Fruit fly (Drosophila melanogaster) whole organism, adult: ENCODE data around the gene Prm.
A peak's percentile ranks its signal among the peaks of the same experiment; 100 is the strongest.

ENCODE experiments used
- CG11617 ChIP-seq: fragments of 200-800 bp; sonication (Bioruptor generic); optimal IDR thresholded peaks from 2 replicates; lab custom pipeline; 2017; ENCODE audit warnings: mild to moderate bottlenecking, missing biosample characterization, missing genetic modification reagents, missing genetic modification characterization
- CG12768 ChIP-seq: fragments of 200-800 bp; sonication (Bioruptor generic); optimal IDR thresholded peaks from 2 replicates; lab custom pipeline; 2017; ENCODE audit warnings: missing biosample characterization, missing genetic modification characterization, mild to moderate bottlenecking, moderate library complexity, missing genetic modification reagents
- CG14711 ChIP-seq: fragments of 200-800 bp; sonication (Bioruptor generic); optimal IDR thresholded peaks from 2 replicates; lab custom pipeline; 2018; ENCODE audit warnings: missing biosample characterization, mild to moderate bottlenecking, missing genetic modification characterization, moderate library complexity
- CG1620 ChIP-seq: fragments of 200-800 bp; sonication (Bioruptor generic); optimal IDR thresholded peaks from 2 replicates; lab custom pipeline; 2016; ENCODE audit warnings: missing biosample characterization, missing genetic modification characterization
- CG33017 ChIP-seq: fragments of 200-800 bp; sonication (Bioruptor generic); optimal IDR thresholded peaks from 2 replicates; lab custom pipeline; 2018; ENCODE audit warnings: missing biosample characterization, mild to moderate bottlenecking, missing genetic modification characterization, moderate library complexity
- CG5204 ChIP-seq: fragments of 200-800 bp; sonication (Bioruptor generic); optimal IDR thresholded peaks from 2 replicates; lab custom pipeline; 2016; ENCODE audit warnings: missing biosample characterization, missing genetic modification characterization
- CG7045 ChIP-seq: fragments of 200-800 bp; sonication (Bioruptor generic); optimal IDR thresholded peaks from 2 replicates; lab custom pipeline; 2017; ENCODE audit warnings: missing biosample characterization, mild to moderate bottlenecking, missing genetic modification characterization
- CG7101 ChIP-seq: fragments of 200-800 bp; sonication (Bioruptor generic); optimal IDR thresholded peaks from 2 replicates; lab custom pipeline; 2018; ENCODE audit warnings: missing biosample characterization, mild to moderate bottlenecking, missing genetic modification characterization, moderate library complexity
- Clk ChIP-seq: fragments of 200-800 bp; sonication (Bioruptor generic); optimal IDR thresholded peaks from 2 replicates; lab custom pipeline; 2017; ENCODE audit warnings: missing biosample characterization, missing genetic modification characterization
- Crg-1 ChIP-seq: fragments of 200-800 bp; sonication (Bioruptor generic); optimal IDR thresholded peaks from 2 replicates; lab custom pipeline; 2016; ENCODE audit warnings: missing biosample characterization, missing genetic modification characterization
- Hr96 ChIP-seq: fragments of 200-800 bp; sonication (Bioruptor generic); optimal IDR thresholded peaks from 2 replicates; lab custom pipeline; 2016; ENCODE audit warnings: missing biosample characterization, missing genetic modification characterization
- Mnt ChIP-seq: fragments of 200-800 bp; sonication (Bioruptor generic); optimal IDR thresholded peaks from 2 replicates; lab custom pipeline; 2016; ENCODE audit warnings: missing biosample characterization, mild to moderate bottlenecking, missing genetic modification characterization
- bab1 ChIP-seq: fragments of 200-800 bp; sonication (Bioruptor generic); optimal IDR thresholded peaks from 3 replicates; lab custom pipeline; 2019; ENCODE audit warnings: missing biosample characterization, mild to moderate bottlenecking, missing genetic modification characterization, moderate library complexity
- cic ChIP-seq: fragments of 200-800 bp; sonication (Bioruptor generic); optimal IDR thresholded peaks from 2 replicates; lab custom pipeline; 2017; ENCODE audit warnings: missing biosample characterization, mild to moderate bottlenecking, missing genetic modification characterization, moderate library complexity
- cnc ChIP-seq, 2 experiments: fragments of >200 bp; optimal IDR thresholded peaks; 2 replicates each; lab custom pipeline; 2017
- kay ChIP-seq: fragments of 200-800 bp; sonication (Bioruptor generic); peaks from one replicate; lab custom pipeline; 2016; ENCODE audit warnings: missing biosample characterization, missing genetic modification characterization, borderline replicate concordance
- ovo ChIP-seq: fragments of 200-800 bp; sonication (Bioruptor generic); optimal IDR thresholded peaks from 2 replicates; lab custom pipeline; 2016; ENCODE audit warnings: missing biosample characterization, missing genetic modification characterization
- pad ChIP-seq: fragments of 200-800 bp; sonication (Bioruptor generic); optimal IDR thresholded peaks from 3 replicates; lab custom pipeline; 2017; ENCODE audit warnings: missing biosample characterization, missing genetic modification characterization, mild to moderate bottlenecking, moderate library complexity, missing genetic modification reagents
- tj ChIP-seq: fragments of 200-800 bp; sonication (Bioruptor generic); optimal IDR thresholded peaks from 3 replicates; lab custom pipeline; 2017; ENCODE audit warnings: missing biosample characterization, mild to moderate bottlenecking, missing genetic modification characterization, moderate library complexity
- toe ChIP-seq: fragments of 200-800 bp; sonication (Bioruptor generic); optimal IDR thresholded peaks from 2 replicates; lab custom pipeline; 2016; ENCODE audit warnings: missing biosample characterization, missing genetic modification characterization

Prm gene

DNA sequence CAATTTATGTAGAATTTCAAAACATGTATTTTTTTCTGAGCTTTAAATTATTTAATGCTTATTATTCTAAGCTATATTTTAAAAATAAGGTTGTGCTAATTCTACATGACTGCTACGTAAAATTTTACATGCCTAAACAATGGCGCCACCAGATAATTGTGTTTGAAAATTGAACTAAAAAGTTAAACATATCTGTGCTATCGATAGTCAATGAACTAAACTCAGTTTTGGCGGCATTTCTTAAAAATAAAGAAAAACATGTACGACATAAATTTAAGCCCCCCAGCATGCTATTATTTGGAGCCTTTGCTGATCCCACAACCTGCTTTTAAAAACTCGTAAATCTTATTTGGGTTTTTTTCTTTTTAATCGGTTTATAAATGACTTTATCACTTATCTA, 26.5 kb downstream of the Prm start:
- peak; percentile 31 for TF ChIP-seq kay (GFP tag; lab: Kevin White, UChicago)
- peak; percentile 35 for TF ChIP-seq CG14711 (tag; lab: Kevin White, UChicago)
- TF ChIP-seq CG7101 (tag; lab: Kevin White, UChicago) = peak; percentile 26
- TF ChIP-seq CG5204 (GFP tag; lab: Kevin White, UChicago) = no peak

DNA sequence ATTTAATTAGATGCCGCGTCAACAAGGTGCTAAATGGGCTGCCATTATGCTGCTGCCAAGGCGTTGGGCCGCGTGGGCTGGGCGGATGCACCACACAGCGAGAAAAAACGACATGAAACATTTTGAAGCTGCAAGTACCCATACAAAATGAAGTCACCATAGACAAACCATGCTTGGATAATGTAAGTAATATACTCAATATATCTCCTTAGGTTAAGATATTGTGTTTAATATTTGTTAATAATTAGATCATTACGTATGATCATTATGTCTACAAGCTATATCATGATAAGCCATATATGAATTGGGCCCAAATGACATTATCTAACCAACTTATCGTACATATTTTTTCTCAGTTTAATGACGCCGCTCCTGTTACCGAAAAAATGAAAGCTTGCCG, 29.1 kb downstream of the Prm start:
- TF ChIP-seq kay (GFP tag; lab: Kevin White, UChicago) (no peak), ovo (GFP tag; lab: Kevin White, UChicago) (no peak), toe (GFP tag; lab: Kevin White, UChicago) (no peak), CG7101 (tag; lab: Kevin White, UChicago) (no peak), tj (GFP tag; lab: Kevin White, UChicago) (no peak), pad (GFP tag; lab: Kevin White, UChicago) (no peak), CG12768 (GFP tag; lab: Kevin White, UChicago) (no peak), cic (GFP tag; lab: Kevin White, UChicago) (no peak)

- TF ChIP-seq CG5204 (GFP tag; lab: Kevin White, UChicago) (no peak), Mnt (GFP tag; lab: Kevin White, UChicago) (no peak), kay (GFP tag; lab: Kevin White, UChicago) (no peak), CG14711 (tag; lab: Kevin White, UChicago) (no peak), CG7045 (GFP tag; lab: Kevin White, UChicago) (no peak), CG11617 (GFP tag; lab: Kevin White, UChicago) (no peak), CG1620 (no peak), ovo (GFP tag; lab: Kevin White, UChicago) (no peak), Hr96 (no peak), toe (GFP tag; lab: Kevin White, UChicago) (no peak), Crg-1 (GFP tag; lab: Kevin White, UChicago) (no peak), CG12768 (GFP tag; lab: Kevin White, UChicago) (no peak), cic (GFP tag; lab: Kevin White, UChicago) (no peak), pad (GFP tag; lab: Kevin White, UChicago) (no peak), cnc (optimal IDR thresholded peaks at IDR 0.05; lab: Kevin White, UChicago) (no peak), CG33017 (tag; lab: Kevin White, UChicago) (no peak), bab1 (GFP tag; lab: Kevin White, UChicago) (no peak), Clk (GFP tag; lab: Kevin White, UChicago) (no peak), tj (GFP tag; lab: Kevin White, UChicago) (no peak), CG7101 (tag; lab: Kevin White, UChicago) (no peak)
Measured at dm6 chr3L:8712913-8713312, 32.2 kb downstream of the Prm start.

- TF ChIP-seq CG11617 (GFP tag; lab: Kevin White, UChicago) = no peak
- TF ChIP-seq toe (GFP tag; lab: Kevin White, UChicago) = no peak
- TF ChIP-seq ovo (GFP tag; lab: Kevin White, UChicago) = no peak
- TF ChIP-seq pad (GFP tag; lab: Kevin White, UChicago) = no peak
- TF ChIP-seq tj (GFP tag; lab: Kevin White, UChicago) = no peak
- TF ChIP-seq CG5204 (GFP tag; lab: Kevin White, UChicago) = no peak
- TF ChIP-seq CG7101 (tag; lab: Kevin White, UChicago) = no peak
- TF ChIP-seq Clk (GFP tag; lab: Kevin White, UChicago) = no peak
Measured at dm6 chr3L:8708856-8709255, 36.3 kb downstream of the Prm start.

DNA sequence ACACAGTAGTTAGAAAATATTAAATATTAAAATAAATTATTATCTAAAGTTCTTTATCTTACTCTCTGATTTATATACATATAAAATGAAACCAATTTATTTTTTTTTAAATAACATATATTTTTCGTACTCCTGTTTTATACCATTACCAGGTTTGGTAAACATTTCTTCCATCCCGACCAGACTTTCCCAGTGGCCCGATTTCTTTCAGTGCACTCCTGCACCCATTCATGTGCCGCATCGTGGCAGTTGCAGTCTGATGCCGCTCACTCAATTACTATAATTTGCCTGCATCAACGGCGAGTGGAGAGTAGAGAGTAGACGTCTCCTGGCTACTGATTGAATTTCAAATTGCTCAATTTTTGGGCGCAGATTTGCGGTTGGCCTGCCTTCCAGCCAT, 37.3 kb downstream of the Prm start:
- TF ChIP-seq CG33017 (tag; lab: Kevin White, UChicago) (no peak), toe (GFP tag; lab: Kevin White, UChicago) (no peak), Hr96 (no peak), cic (GFP tag; lab: Kevin White, UChicago) (no peak), CG5204 (GFP tag; lab: Kevin White, UChicago) (no peak), CG11617 (GFP tag; lab: Kevin White, UChicago) (no peak), Clk (GFP tag; lab: Kevin White, UChicago) (no peak), CG1620 (no peak), CG14711 (tag; lab: Kevin White, UChicago) (no peak), CG12768 (GFP tag; lab: Kevin White, UChicago) (no peak), tj (GFP tag; lab: Kevin White, UChicago) (no peak), Mnt (GFP tag; lab: Kevin White, UChicago) (no peak), CG7101 (tag; lab: Kevin White, UChicago) (no peak), CG7045 (GFP tag; lab: Kevin White, UChicago) (no peak)

dm6 chr3L:8707075-8707474, 38.0 kb downstream of the Prm start:
- TF ChIP-seq CG12768 (GFP tag; lab: Kevin White, UChicago) (no peak), CG11617 (GFP tag; lab: Kevin White, UChicago) (no peak), cic (GFP tag; lab: Kevin White, UChicago) (no peak), Mnt (GFP tag; lab: Kevin White, UChicago) (no peak), kay (GFP tag; lab: Kevin White, UChicago) (no peak), Clk (GFP tag; lab: Kevin White, UChicago) (no peak), CG1620 (no peak), Hr96 (no peak), tj (GFP tag; lab: Kevin White, UChicago) (no peak), CG7101 (tag; lab: Kevin White, UChicago) (no peak), CG7045 (GFP tag; lab: Kevin White, UChicago) (no peak), pad (GFP tag; lab: Kevin White, UChicago) (no peak), ovo (GFP tag; lab: Kevin White, UChicago) (no peak), CG33017 (tag; lab: Kevin White, UChicago) (no peak), CG14711 (tag; lab: Kevin White, UChicago) (no peak), Crg-1 (GFP tag; lab: Kevin White, UChicago) (no peak), cnc (optimal IDR thresholded peaks at IDR 0.05; lab: Kevin White, UChicago) (no peak), toe (GFP tag; lab: Kevin White, UChicago) (no peak), bab1 (GFP tag; lab: Kevin White, UChicago) (no peak), CG5204 (GFP tag; lab: Kevin White, UChicago) (no peak)
